Worm (Caenorhabditis elegans) whole organism, young adult: ENCODE measurements around the gene uaf-1.

Experiments used
- B0019.2 ChIP-seq: fragments of 200-800 bp; sonication (Bioruptor generic); conservative IDR thresholded peaks from 2 replicates; pipeline ENCODE4 v1.3.6; 2022; ENCODE audit warnings: missing genetic modification reagents, missing genetic modification characterization, missing compliant biosample characterization
- C06A6.2 ChIP-seq: fragments of 200-800 bp; sonication (Bioruptor generic); conservative IDR thresholded peaks from 2 replicates; pipeline ENCODE4 v1.3.6; 2022; ENCODE audit warnings: missing genetic modification characterization, missing compliant biosample characterization
- F37B4.10 ChIP-seq: fragments of 200-800 bp; sonication (Bioruptor generic); IDR thresholded peaks from 2 replicates; pipeline ENCODE4 v1.3.6; 2022; ENCODE audit warnings: missing genetic modification characterization, missing compliant biosample characterization
- F49E8.2 ChIP-seq: sonication (generic microtip); optimal IDR thresholded peaks from 3 replicates; lab custom pipeline; 2017; ENCODE audit warnings: missing genetic modification characterization, mild to moderate bottlenecking, missing compliant biosample characterization, antibody characterized with exemption, moderate library complexity; ENCODE audit not compliant: insufficient read depth
- F57A8.1 ChIP-seq: fragments of 200-800 bp; sonication (Bioruptor generic); optimal IDR thresholded peaks from 2 replicates; lab custom pipeline; 2018; ENCODE audit warnings: mild to moderate bottlenecking, missing genetic modification characterization, moderate library complexity, missing compliant biosample characterization
- T26A5.8 ChIP-seq: sonication (generic microtip); optimal IDR thresholded peaks from 2 replicates; lab custom pipeline; 2016; ENCODE audit warnings: missing genetic modification characterization, missing compliant biosample characterization
- Y53F4B.3 ChIP-seq: fragments of 200-800 bp; sonication (Bioruptor generic); IDR thresholded peaks from 2 replicates; pipeline ENCODE4 v1.3.6; 2022; ENCODE audit warnings: missing genetic modification reagents, missing genetic modification characterization, missing compliant biosample characterization
- cebp-1 ChIP-seq, 2 experiments: fragments of 200-800 bp in 1 of 2; sonication (Bioruptor generic) in 1 of 2; sonication (generic microtip) in 1 of 2; IDR thresholded peaks in 1 of 2; optimal IDR thresholded peaks in 1 of 2; 2 replicates each; pipeline versions ENCODE4 v1.3.6 to Lab custom; 2017 to 2022; ENCODE audit warnings: missing compliant biosample characterization in 2 of 2, missing genetic modification characterization in 2 of 2, mild to moderate bottlenecking in 1 of 2, missing genetic modification reagents in 1 of 2, moderate library complexity in 1 of 2
- nfya-1 ChIP-seq: sonication (generic microtip); optimal IDR thresholded peaks from 2 replicates; lab custom pipeline; 2017; ENCODE audit warnings: antibody characterized with exemption, missing compliant biosample characterization, missing genetic modification characterization, borderline replicate concordance; ENCODE audit not compliant: insufficient read depth
- snpc-4 ChIP-seq, 5 experiments: fragments of 150-350 bp in 1 of 5; sonication (generic microtip) in 4 of 5; optimal IDR thresholded peaks; 2 replicates each; lab custom pipeline; 2014 to 2018; ENCODE audit warnings: missing genetic modification characterization in 5 of 5, missing biosample characterization in 3 of 5, antibody characterized with exemption in 2 of 5, mild to moderate bottlenecking in 2 of 5, missing compliant biosample characterization in 2 of 5, missing genotype in 2 of 5, moderate library complexity in 2 of 5, missing genetic modification reagents in 1 of 5
- tbx-9 ChIP-seq: sonication (generic microtip); optimal IDR thresholded peaks from 2 replicates; lab custom pipeline; 2016; ENCODE audit warnings: borderline replicate concordance, missing genetic modification characterization, inconsistent platforms, missing compliant biosample characterization
- unc-62 ChIP-seq: fragments of 150-350 bp; optimal IDR thresholded peaks from 2 replicates; lab custom pipeline; 2014; ENCODE audit warnings: missing biosample characterization, missing genetic modification reagents, missing genetic modification characterization

DNA sequence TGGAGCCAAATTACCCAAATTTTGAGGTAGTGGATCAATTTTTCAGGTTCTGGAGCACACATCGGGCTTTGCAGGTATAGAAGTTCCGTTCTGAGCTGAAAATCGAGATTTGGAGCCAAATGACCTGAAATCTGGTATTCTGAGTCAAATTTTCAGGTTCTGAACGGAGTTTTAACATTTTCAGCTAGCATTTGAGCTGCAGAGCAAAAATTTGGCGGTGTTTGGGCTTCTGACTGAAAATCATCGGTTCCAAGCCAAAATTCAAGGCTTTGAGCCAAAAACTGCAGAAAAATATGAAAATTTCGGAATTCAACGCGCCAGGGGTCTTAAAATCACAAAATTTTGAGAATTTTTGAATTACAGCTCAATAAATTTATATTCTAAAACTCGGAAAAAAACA, 45.4 kb downstream of the uaf-1 start, which contains the start of the genes clc-26 and E_BE45912.2:
- no peak for TF ChIP-seq B0019.2
- TF ChIP-seq F49E8.2 = no peak
- no peak for TF ChIP-seq C06A6.2
- TF ChIP-seq snpc-4 (GFP tag; optimal IDR thresholded peaks at IDR 0.05; lab: Kevin White, UChicago) = no peak
- TF ChIP-seq snpc-4 (tag; optimal IDR thresholded peaks at IDR 0.05; lab: Kevin White, UChicago) = no peak
- TF ChIP-seq unc-62 (GFP tag; lab: Kevin White, UChicago) = no peak
- no peak for TF ChIP-seq tbx-9
- no peak for TF ChIP-seq cebp-1 (GFP tag; IDR thresholded peaks at IDR 0.05; lab: Robert Waterston, UW)
- no peak for TF ChIP-seq cebp-1 (tag; optimal IDR thresholded peaks at IDR 0.05; lab: Kevin White, UChicago)
- TF ChIP-seq Y53F4B.3 (GFP tag; lab: Robert Waterston, UW) = no peak
- TF ChIP-seq nfya-1 (tag; lab: Kevin White, UChicago) = no peak
- TF ChIP-seq T26A5.8 (tag; lab: Kevin White, UChicago) = no peak
- TF ChIP-seq F57A8.1 (GFP tag; lab: Kevin White, UChicago) = no peak
- no peak for TF ChIP-seq F37B4.10
